Worm (Caenorhabditis elegans): ENCODE measurements around the gene Y49F6B.6.
A peak's percentile ranks its signal among the peaks of the same experiment; 100 is the strongest.
"Not testable (repeated sequence)": the region's sequence is repeated elsewhere in the genome, so short reads cannot be mapped to it uniquely, and the experiment has no call there.

The Y49F6B.6 gene

DNA sequence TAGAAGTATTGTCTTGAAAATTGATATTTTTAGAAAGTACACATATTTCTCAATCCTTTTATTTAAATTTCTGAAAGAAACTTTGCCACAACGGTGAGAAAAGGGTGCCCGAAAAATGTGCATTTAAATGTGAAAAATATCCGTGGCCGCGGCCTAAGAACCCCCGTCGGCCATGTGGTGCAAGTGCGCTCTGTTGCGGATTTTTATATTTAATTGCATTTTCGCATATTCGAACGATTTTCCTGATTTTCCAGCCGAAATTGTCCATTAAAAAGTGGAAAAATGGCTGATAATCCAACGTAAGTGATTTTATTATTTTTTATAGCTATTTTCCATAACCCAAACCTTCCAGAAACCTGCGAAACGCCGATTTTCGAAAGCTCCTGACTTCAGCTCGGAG, 9.3 kb downstream of the Y49F6B.6 start, which contains the start of gene smu-2 (continued):
- TF ChIP-seq lir-3 (tag; optimal IDR thresholded peaks at IDR 0.05; ENCODE audit: poor library complexity) (peak; percentile 87), egl-13 (tag; optimal IDR thresholded peaks at IDR 0.05) (peak; percentile 25), vab-15 (tag; optimal IDR thresholded peaks at IDR 0.05) (peak; percentile 68), irx-1 (tag; optimal IDR thresholded peaks at IDR 0.05) (peak; percentile 82), nhr-19 (GFP tag; conservative IDR thresholded peaks at IDR 0.05) (peak; percentile 57), egl-27 (tag; optimal IDR thresholded peaks at IDR 0.05) (no peak), dsc-1 (tag; optimal IDR thresholded peaks at IDR 0.05) (no peak), skn-1 (tag; optimal IDR thresholded peaks at IDR 0.05) (peak; percentile 37), pag-3 (tag; optimal IDR thresholded peaks at IDR 0.05; ENCODE audit: borderline replicate concordance, insufficient read depth) (no peak), nhr-85 (tag) (peak; percentile 83), mep-1 (tag; optimal IDR thresholded peaks at IDR 0.05) (peak; percentile 68), elt-2 (tag; optimal IDR thresholded peaks at IDR 0.05) (peak; percentile 48), lin-35 (GFP tag; optimal IDR thresholded peaks at IDR 0.05) (peak; percentile 51 to 70), snu-23 (GFP tag; optimal IDR thresholded peaks at IDR 0.05) (no peak), lin-15B (tag; optimal IDR thresholded peaks at IDR 0.05) (peak; percentile 88), fkh-8 (tag; optimal IDR thresholded peaks at IDR 0.05) (peak; percentile 65), ceh-90 (tag; optimal IDR thresholded peaks at IDR 0.05) (peak; percentile 84), sox-4 (tag; optimal IDR thresholded peaks at IDR 0.05) (peak; percentile 66), fos-1 (tag; optimal IDR thresholded peaks at IDR 0.05) (no peak), snpc-4 (tag; optimal IDR thresholded peaks at IDR 0.05) (peak; percentile 41), F16B12.6 (tag; optimal IDR thresholded peaks at IDR 0.05) (peak; percentile 53), ces-1 (GFP tag; optimal IDR thresholded peaks at IDR 0.05) (peak; percentile 70), dpl-1 (GFP tag; optimal IDR thresholded peaks at IDR 0.05) (peak; percentile 50 to 73 (median 64))

DNA sequence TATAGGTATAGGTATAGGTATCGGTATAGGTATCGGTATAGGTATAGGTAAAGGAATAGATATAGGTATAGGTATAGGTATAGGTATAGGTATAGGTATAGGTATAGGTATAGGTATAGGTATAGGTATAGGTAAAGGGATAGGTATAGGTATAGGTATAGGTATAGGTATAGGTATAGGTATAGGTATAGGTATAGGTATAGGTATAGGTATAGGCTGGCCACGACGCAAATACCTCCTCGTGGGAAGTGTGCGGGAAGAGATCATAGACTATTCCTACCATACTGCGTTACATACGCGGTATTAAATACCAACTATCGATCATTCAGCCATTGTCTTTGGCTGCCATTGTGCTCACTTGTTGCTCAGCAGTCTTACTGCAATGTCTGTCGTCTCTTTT, 17.9 kb downstream of the Y49F6B.6 start, which contains the start of gene fbxb-112:
TSS of gene fbxb-112 (plus strand) at position 301 of the 400 bp plus-strand sequence.
- TF ChIP-seq sox-4, fkh-8, egl-27 (tag; optimal IDR thresholded peaks at IDR 0.05): not testable (repeated sequence)

DNA sequence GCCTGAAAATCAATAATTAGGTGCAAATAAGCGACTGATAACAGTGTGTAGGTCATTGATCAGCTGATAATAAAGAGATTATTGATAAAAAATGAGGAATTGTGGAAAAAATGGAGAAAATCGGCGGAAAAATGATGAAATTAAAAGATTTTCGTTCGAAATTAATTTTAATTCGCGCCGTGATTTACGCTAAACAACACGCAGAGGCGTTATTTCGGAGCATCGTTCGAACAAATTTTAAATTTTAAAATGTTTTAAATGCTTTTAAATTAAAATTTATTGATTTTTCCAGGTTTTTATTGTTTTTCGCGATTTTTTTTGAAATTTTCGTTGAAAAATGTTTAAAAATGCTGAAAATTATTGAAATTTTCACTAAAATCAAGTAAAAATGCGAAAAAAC, 26.5 kb downstream of the Y49F6B.6 start, which contains the start of gene Y49F6B.9:
TSS of gene Y49F6B.9 (minus strand) at position 2 of the 400 bp plus-strand sequence.
- TF ChIP-seq efl-1 (optimal IDR thresholded peaks at IDR 0.05) (peak in 1 of 2 experiments; percentile 92), efl-1 (GFP tag; optimal IDR thresholded peaks at IDR 0.05 in 1 of 2) (no peak), lin-35 (GFP tag; optimal IDR thresholded peaks at IDR 0.05) (peak in 1 of 2 experiments; percentile 9), mab-9 (GFP tag; IDR thresholded peaks at IDR 0.05) (no peak)

DNA sequence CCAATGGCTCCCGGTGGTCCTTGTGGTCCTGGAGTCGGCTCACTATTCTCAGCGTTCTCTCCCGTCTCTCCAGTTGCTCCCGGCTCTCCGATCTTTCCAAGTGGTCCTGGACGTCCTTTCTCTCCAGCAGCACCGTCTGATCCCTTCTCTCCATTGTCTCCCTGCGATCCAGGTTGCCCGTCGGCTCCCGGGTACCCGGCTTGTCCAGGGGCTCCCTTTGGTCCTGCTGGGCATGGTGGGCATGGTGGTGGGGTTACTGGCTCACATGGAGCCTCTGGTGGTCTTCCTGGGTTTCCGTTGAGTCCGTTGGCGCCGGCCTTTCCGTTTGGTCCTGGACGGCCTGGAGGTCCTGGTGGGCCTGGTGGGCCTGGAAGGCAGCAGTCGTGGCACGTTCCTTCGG, 27.5 kb downstream of the Y49F6B.6 start:
- no peak for TF ChIP-seq grh-1 (GFP tag; IDR thresholded peaks at IDR 0.05)
- TF ChIP-seq nhr-85 (tag) = peak; percentile 19
- no peak for TF ChIP-seq nhr-47 (tag; optimal IDR thresholded peaks at IDR 0.05)

DNA sequence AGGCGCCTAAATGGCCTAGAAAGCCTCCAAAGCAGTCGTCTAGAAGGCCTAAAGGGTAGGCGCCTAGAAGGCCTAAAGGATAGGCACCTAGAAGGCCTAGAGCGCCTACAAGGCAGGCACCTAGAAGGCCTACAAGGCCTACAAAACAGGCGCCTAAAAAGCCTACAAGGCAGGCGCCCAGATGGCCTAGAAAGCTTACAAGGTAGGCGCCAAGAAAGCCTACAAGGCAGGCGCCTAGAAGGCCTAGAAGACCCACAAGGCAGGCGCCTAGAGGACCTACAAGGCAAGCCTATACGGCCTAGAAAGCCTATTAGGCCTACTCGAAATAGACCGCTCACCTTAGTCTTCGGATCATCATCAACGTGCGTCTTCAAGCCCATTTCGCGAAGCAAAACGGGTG, 29.1 kb downstream of the Y49F6B.6 start:
- TF ChIP-seq mep-1 (tag; optimal IDR thresholded peaks at IDR 0.05) = no peak
- TF ChIP-seq lin-13 (GFP tag; optimal IDR thresholded peaks at IDR 0.05) = no peak
- TF ChIP-seq C16A3.4 (tag; optimal IDR thresholded peaks at IDR 0.05) = no peak
- TF ChIP-seq grh-1 (GFP tag; IDR thresholded peaks at IDR 0.05) = no peak
- no peak for TF ChIP-seq ceh-90 (tag; optimal IDR thresholded peaks at IDR 0.05)
- TF ChIP-seq unc-30 (tag; optimal IDR thresholded peaks at IDR 0.05) = no peak
- TF ChIP-seq efl-3 (GFP tag; optimal IDR thresholded peaks at IDR 0.05) = no peak
- no peak for TF ChIP-seq pqm-1 (tag; optimal IDR thresholded peaks at IDR 0.05)

Measured in whole organism, L1 larva.